Fruit fly (Drosophila melanogaster): ENCODE results near the gene CG7326.
A peak's percentile ranks its signal among the peaks of the same experiment; 100 is the strongest.

Gene CG7326

DNA sequence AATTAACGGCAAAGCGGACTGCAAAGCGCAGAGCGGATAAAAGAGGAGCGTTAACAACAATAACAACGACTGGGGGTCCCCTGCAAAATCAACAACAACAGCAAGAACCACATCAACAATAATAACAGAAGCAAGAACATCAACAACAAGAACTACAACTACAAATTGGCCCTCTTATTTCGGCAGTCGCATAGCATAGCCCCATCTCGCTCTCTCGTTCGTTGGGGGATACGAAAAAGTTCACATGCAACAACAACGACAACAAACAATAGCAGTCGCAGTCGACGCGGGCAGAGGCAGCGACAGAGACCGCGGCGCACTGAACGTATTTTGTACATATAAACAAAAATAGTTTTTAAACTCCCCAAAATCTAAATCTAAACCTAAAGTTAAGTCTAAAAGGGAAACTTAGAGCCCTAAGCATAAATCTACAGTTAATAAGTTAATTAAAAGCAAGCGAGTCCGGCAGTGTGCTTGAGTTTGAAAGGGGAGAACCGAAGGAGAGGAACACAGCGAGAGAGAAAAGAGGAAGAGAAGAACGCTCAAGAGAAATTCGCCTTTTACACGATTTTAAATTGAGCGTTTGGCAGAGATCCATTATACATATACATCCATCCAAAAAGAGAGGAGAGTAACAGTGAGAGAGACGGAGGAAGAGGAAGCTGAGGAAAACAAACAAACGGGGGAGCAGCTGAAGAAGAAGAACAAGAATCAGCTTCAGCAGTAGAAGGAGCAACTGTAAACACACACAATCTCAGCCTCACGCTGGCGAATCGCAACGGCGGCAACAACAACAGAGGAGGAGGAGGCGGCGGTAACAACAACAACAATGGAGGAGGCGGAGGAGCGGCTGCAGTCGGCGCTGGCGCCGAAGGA, 1.1 kb upstream of the CG7326 start (continued):
- TF ChIP-seq crol (GFP tag; IDR thresholded peaks at IDR 0.05): peak; percentile 77
- no peak for TF ChIP-seq MESR4 (GFP tag; optimal IDR thresholded peaks at IDR 0.05)
- TF ChIP-seq CG17385 (GFP tag; optimal IDR thresholded peaks at IDR 0.05): peak; percentile 91
- no peak for TF ChIP-seq ken (GFP tag; IDR thresholded peaks at IDR 0.05)
- no peak for TF ChIP-seq Optix (GFP tag; IDR thresholded peaks at IDR 0.05)
- peak; percentile 35 for TF ChIP-seq CG15479 (GFP tag; optimal IDR thresholded peaks at IDR 0.05)
- no peak for TF ChIP-seq Mrtf (GFP tag; IDR thresholded peaks at IDR 0.05)
- TF ChIP-seq CG8281 (tag; optimal IDR thresholded peaks at IDR 0.05): no peak
- TF ChIP-seq Ravus (GFP tag; IDR thresholded peaks at IDR 0.05): no peak
- no peak for TF ChIP-seq crp (GFP tag; optimal IDR thresholded peaks at IDR 0.05)
- no peak for TF ChIP-seq CG13894 (tag; optimal IDR thresholded peaks at IDR 0.05)
- TF ChIP-seq CG16779 (GFP tag; IDR thresholded peaks at IDR 0.05): no peak
- TF ChIP-seq CHES-1-like (GFP tag; optimal IDR thresholded peaks at IDR 0.05): no peak
- TF ChIP-seq stwl (tag; optimal IDR thresholded peaks at IDR 0.05): no peak
- peak; percentile 97 for TF ChIP-seq CG4360 (GFP tag; IDR thresholded peaks at IDR 0.05)
- no peak for TF ChIP-seq Awh (GFP tag; IDR thresholded peaks at IDR 0.05)
- no peak for TF ChIP-seq sima (GFP tag; optimal IDR thresholded peaks at IDR 0.05)
- no peak for TF ChIP-seq CkIIα-i1 (GFP tag; IDR thresholded peaks at IDR 0.05)
- no peak for TF ChIP-seq CG15269 (tag; optimal IDR thresholded peaks at IDR 0.05)
- TF ChIP-seq CG10147 (GFP tag; optimal IDR thresholded peaks at IDR 0.05): no peak
- no peak for TF ChIP-seq fd96Cb (tag; optimal IDR thresholded peaks at IDR 0.05)
- peak; percentile 83 for TF ChIP-seq z (GFP tag; IDR thresholded peaks at IDR 0.05)
- TF ChIP-seq CG10321 (GFP tag; IDR thresholded peaks at IDR 0.05): 0 out of 2 replicates have a peak, but pooled peaks have one; percentile 15
- peak; percentile 44 for TF ChIP-seq CG3163 (GFP tag; optimal IDR thresholded peaks at IDR 0.05)
- TF ChIP-seq dimm (GFP tag; IDR thresholded peaks at IDR 0.05): no peak
- peak; percentile 30 for TF ChIP-seq Hey (tag; optimal IDR thresholded peaks at IDR 0.05)
- TF ChIP-seq Adf1 (GFP tag; IDR thresholded peaks at IDR 0.05): peak; percentile 89
- no peak for TF ChIP-seq sim (GFP tag; IDR thresholded peaks at IDR 0.05)
- no peak for TF ChIP-seq CG4820 (GFP tag; optimal IDR thresholded peaks at IDR 0.05)
- no peak for TF ChIP-seq twi (tag; optimal IDR thresholded peaks at IDR 0.05)
- 0 out of 2 replicates have a peak, but pooled peaks have one; percentile 7 for TF ChIP-seq vvl (GFP tag; IDR thresholded peaks at IDR 0.05)
- peak; percentile 32 for TF ChIP-seq sug (tag; optimal IDR thresholded peaks at IDR 0.05)
- no peak for TF ChIP-seq CG7963 (GFP tag; IDR thresholded peaks at IDR 0.05; ENCODE audit: partially characterized antibody)
- no peak for TF ChIP-seq CG14667 (GFP tag; IDR thresholded peaks at IDR 0.05)

DNA sequence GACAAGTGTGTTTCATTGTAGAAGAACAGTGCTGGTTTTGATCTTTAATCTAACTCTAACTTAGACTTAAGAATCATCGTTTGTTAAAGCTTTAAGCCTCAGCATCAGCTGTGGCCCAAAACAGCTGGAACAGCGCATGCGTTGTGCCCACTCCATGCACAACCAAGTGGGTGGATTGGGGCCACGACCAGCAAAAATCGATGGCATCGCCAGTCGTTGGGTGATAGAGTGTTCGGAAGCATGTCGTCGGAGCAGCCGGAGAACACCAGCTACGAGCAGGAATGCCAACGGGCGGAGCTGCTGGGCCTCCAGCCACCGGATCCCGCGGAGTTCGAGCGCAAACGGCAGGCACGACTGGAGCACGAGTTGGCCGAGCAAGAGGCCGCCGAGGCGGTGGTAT, 3.5 kb downstream of the CG7326 start, which contains the start of gene CG32544:
TSS of gene CG32544 (plus strand) at position 211 of the 400 bp plus-strand sequence.
- no peak for TF ChIP-seq Trl (optimal IDR thresholded peaks at IDR 0.05)
- TF ChIP-seq Trl (GFP tag; optimal IDR thresholded peaks at IDR 0.05): no peak
- TF ChIP-seq Hr51 (GFP tag; optimal IDR thresholded peaks at IDR 0.05): peak in 1 of 2 experiments; percentile 22
- TF ChIP-seq Med (GFP tag): peak; percentile 9
- peak; percentile 82 for TF ChIP-seq ewg (GFP tag; optimal IDR thresholded peaks at IDR 0.05)
- TF ChIP-seq onecut (GFP tag; IDR thresholded peaks at IDR 0.05): peak; percentile 95
- TF ChIP-seq CG3281 (GFP tag; optimal IDR thresholded peaks at IDR 0.05): no peak
- TF ChIP-seq CG17912 (GFP tag; optimal IDR thresholded peaks at IDR 0.05): no peak
- no peak for TF ChIP-seq Hr3 (GFP tag; optimal IDR thresholded peaks at IDR 0.05)
- no peak for TF ChIP-seq Side (GFP tag; optimal IDR thresholded peaks at IDR 0.05)
- TF ChIP-seq so (GFP tag; IDR thresholded peaks at IDR 0.05): no peak
- 0 out of 2 replicates have a peak, but pooled peaks have one; percentile 17 for TF ChIP-seq MBD-R2 (GFP tag; IDR thresholded peaks at IDR 0.05)
- no peak for TF ChIP-seq BEAF-32 (GFP tag; optimal IDR thresholded peaks at IDR 0.05)
- TF ChIP-seq Deaf1 (tag; optimal IDR thresholded peaks at IDR 0.05): peak; percentile 74
- TF ChIP-seq CG11560 (tag; IDR thresholded peaks at IDR 0.05): no peak
- TF ChIP-seq CG4360 (GFP tag; IDR thresholded peaks at IDR 0.05): no peak
- no peak for TF ChIP-seq MTF-1 (GFP tag; optimal IDR thresholded peaks at IDR 0.05; ENCODE audit: borderline replicate concordance)
- TF ChIP-seq ara (GFP tag; IDR thresholded peaks at IDR 0.05): no peak
